Worm (Caenorhabditis elegans): ENCODE results near the gene npp-23.

DNA sequence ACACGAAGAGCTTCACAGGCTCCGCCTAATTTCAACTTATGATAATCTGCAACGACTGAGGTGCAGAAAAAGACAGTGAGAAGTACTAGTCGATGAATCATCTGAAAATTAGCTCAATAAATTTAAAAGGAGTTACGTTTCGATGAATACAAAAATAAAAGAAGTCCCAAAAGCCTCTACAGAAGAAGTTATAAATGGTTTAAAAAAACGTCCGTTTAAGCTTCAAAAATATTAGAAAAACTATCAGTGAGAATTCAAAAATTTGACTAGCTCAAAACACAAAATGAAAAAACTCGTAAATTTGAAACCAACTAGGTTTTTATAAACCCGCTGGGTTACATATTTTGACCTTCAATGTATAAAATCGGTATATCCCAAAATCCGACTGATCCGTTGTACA lies 13.5 kb downstream of the npp-23 start, which contains the start of gene T11B7.5:
- TF ChIP-seq ceh-82 (tag; optimal IDR thresholded peaks at IDR 0.05) = no peak
- no peak for TF ChIP-seq lin-39 (tag; optimal IDR thresholded peaks at IDR 0.05)
- TF ChIP-seq ceh-20 (GFP tag; IDR thresholded peaks at IDR 0.05) = no peak
- no peak for TF ChIP-seq Y75B8A.6 (GFP tag; IDR thresholded peaks at IDR 0.05)
- TF ChIP-seq ceh-28 (tag; optimal IDR thresholded peaks at IDR 0.05) = no peak
- no peak for TF ChIP-seq unc-62 (GFP tag; optimal IDR thresholded peaks at IDR 0.05 in 1 of 2)
- no peak for TF ChIP-seq unc-62 (tag; optimal IDR thresholded peaks at IDR 0.05)

Data from whole organism, L4 larva.